Fruit fly (Drosophila melanogaster) S2 (cell line): ENCODE results near the gene CG4751.

Experiments used
- CG8478 ChIP-seq: fragments of >200 bp; optimal IDR thresholded peaks from 2 replicates; lab custom pipeline; 2018
- CTCF ChIP-seq, 2 experiments: fragments of >200 bp; optimal IDR thresholded peaks; 2 replicates each; lab custom pipeline; 2018

- TF ChIP-seq CTCF (optimal IDR thresholded peaks at IDR 0.05; lab: Kevin White, UChicago) (peak; percentile 79 to 92), CG8478 (no peak)
Observed at dm6 chr2L:11171615-11172356, 41.2 kb downstream of the CG4751 start, which contains the start of gene Vm32E.
